Fruit fly (Drosophila melanogaster): ENCODE data around the gene hh.

Gene hh

dm6 chr3R:23173393-23173981, 31.8 kb upstream of the hh start, which contains the start of gene CG46310 (continued):
- TF ChIP-seq CG2116 (GFP tag; optimal IDR thresholded peaks at IDR 0.05) (no peak), so (GFP tag; IDR thresholded peaks at IDR 0.05) (peak; percentile 56; the same call in 1 of the 3 replicates), CG31224 (GFP tag; IDR thresholded peaks at IDR 0.05) (peak; percentile 83), CG12942 (GFP tag; optimal IDR thresholded peaks at IDR 0.05) (no peak), CG17612 (GFP tag; IDR thresholded peaks at IDR 0.05) (peak; percentile 69), CG7271 (tag; optimal IDR thresholded peaks at IDR 0.05) (no peak), CG16779 (GFP tag; IDR thresholded peaks at IDR 0.05) (peak; percentile 74), z (GFP tag; IDR thresholded peaks at IDR 0.05) (peak; percentile 93), CG9727 (GFP tag; optimal IDR thresholded peaks at IDR 0.05) (peak; percentile 73), CG8359 (GFP tag; optimal IDR thresholded peaks at IDR 0.05; ENCODE audit: borderline replicate concordance) (no peak), eyg (GFP tag; optimal IDR thresholded peaks at IDR 0.05) (no peak), lov (optimal IDR thresholded peaks at IDR 0.05) (no peak), lov (GFP tag; IDR thresholded peaks at IDR 0.05) (0 out of 3 replicates have a peak, but pooled peaks have one; percentile 57), CG18011 (GFP tag; optimal IDR thresholded peaks at IDR 0.05) (no peak), Sry-δ (GFP tag; optimal IDR thresholded peaks at IDR 0.05) (no peak), Antp (GFP tag; optimal IDR thresholded peaks at IDR 0.05) (no peak), amos (GFP tag; IDR thresholded peaks at IDR 0.05; ENCODE audit: partially characterized antibody) (no peak; the same call in 1 of the 2 replicates), gfzf (GFP tag; optimal IDR thresholded peaks at IDR 0.05) (no peak), CG10543 (GFP tag; optimal IDR thresholded peaks at IDR 0.05) (peak; percentile 62), crp (GFP tag; optimal IDR thresholded peaks at IDR 0.05) (peak in 1 of 2 experiments; percentile 44), CG13287 (GFP tag; IDR thresholded peaks at IDR 0.05; ENCODE audit: partially characterized antibody) (peak; percentile 54), HLH54F (GFP tag; optimal IDR thresholded peaks at IDR 0.05) (no peak), kay (GFP tag; optimal IDR thresholded peaks at IDR 0.05) (no peak), ken (GFP tag; IDR thresholded peaks at IDR 0.05) (peak; percentile 69; the same call in 1 of the 3 replicates), CG31365 (tag; optimal IDR thresholded peaks at IDR 0.05) (peak; percentile 56), eve (GFP tag; optimal IDR thresholded peaks at IDR 0.05) (no peak), Lim3 (GFP tag; IDR thresholded peaks at IDR 0.05) (no peak), Lhr (GFP tag; optimal IDR thresholded peaks at IDR 0.05) (no peak), grau (tag; optimal IDR thresholded peaks at IDR 0.05) (peak; percentile 72), Elba2 (GFP tag; optimal IDR thresholded peaks at IDR 0.05) (no peak), CG14667 (GFP tag; IDR thresholded peaks at IDR 0.05) (peak; percentile 43; the same call in 1 of the 2 replicates), Camta (GFP tag; optimal IDR thresholded peaks at IDR 0.05) (no peak), CG4854 (GFP tag; optimal IDR thresholded peaks at IDR 0.05) (no peak), Chrac-16 (GFP tag; optimal IDR thresholded peaks at IDR 0.05) (peak; percentile 31), tio (GFP tag; optimal IDR thresholded peaks at IDR 0.05) (peak; percentile 37), insv (GFP tag; optimal IDR thresholded peaks at IDR 0.05) (no peak), CG15479 (GFP tag; optimal IDR thresholded peaks at IDR 0.05) (no peak), CG11695 (GFP tag; IDR thresholded peaks at IDR 0.05) (peak; percentile 87), CG15696 (tag; optimal IDR thresholded peaks at IDR 0.05) (peak; percentile 1), Sin3A (optimal IDR thresholded peaks at IDR 0.05) (no peak), CG32767 (GFP tag; IDR thresholded peaks at IDR 0.05) (0 out of 2 replicates have a peak, but pooled peaks have one; percentile 7), CG11085 (GFP tag; IDR thresholded peaks at IDR 0.05) (peak; percentile 51; the same call in 1 of the 2 replicates), CG7839 (tag; optimal IDR thresholded peaks at IDR 0.05) (peak; percentile 83), trh (GFP tag; optimal IDR thresholded peaks at IDR 0.05) (no peak), CG8924 (tag; optimal IDR thresholded peaks at IDR 0.05) (peak; percentile 70), Meics (GFP tag; optimal IDR thresholded peaks at IDR 0.05) (peak; percentile 77), CG7786 (GFP tag; optimal IDR thresholded peaks at IDR 0.05) (no peak), Atf6 (GFP tag; IDR thresholded peaks at IDR 0.05) (peak; percentile 81), tgo (GFP tag; IDR thresholded peaks at IDR 0.05) (peak; percentile 90), jumu (GFP tag; optimal IDR thresholded peaks at IDR 0.05) (no peak), CG13624 (GFP tag; optimal IDR thresholded peaks at IDR 0.05) (no peak)

Data from whole organism, embryonic.